Fruit fly (Drosophila melanogaster): ENCODE data around the gene Ibf2.
A peak's percentile ranks its signal among the peaks of the same experiment; 100 is the strongest.

Gene Ibf2

dm6 chr3R:9229996-9230601 is 28.2 kb downstream of the Ibf2 start:
- peak; percentile 48 for TF ChIP-seq Pif1B (GFP tag; optimal IDR thresholded peaks at IDR 0.05)
- no peak for TF ChIP-seq CG13204 (GFP tag; optimal IDR thresholded peaks at IDR 0.05)
- TF ChIP-seq Snoo (tag; optimal IDR thresholded peaks at IDR 0.05), result peak; percentile 42
- peak; percentile 57; the same call in 1 of the 2 replicates for TF ChIP-seq CG12605 (GFP tag; IDR thresholded peaks at IDR 0.05)
- TF ChIP-seq CG15710 (tag; optimal IDR thresholded peaks at IDR 0.05), result peak; percentile 38
- TF ChIP-seq fd96Ca (GFP tag; IDR thresholded peaks at IDR 0.05), result no peak; the same call in 2 of the 3 replicates
- peak; percentile 54 for TF ChIP-seq Pif1A (GFP tag; optimal IDR thresholded peaks at IDR 0.05)
- 0 out of 2 replicates have a peak, but pooled peaks have one; percentile 23 for TF ChIP-seq CG32121 (GFP tag; IDR thresholded peaks at IDR 0.05)
- peak; percentile 77 for TF ChIP-seq CG8159 (tag; optimal IDR thresholded peaks at IDR 0.05)
- TF ChIP-seq CG4496 (GFP tag; IDR thresholded peaks at IDR 0.05), result peak; percentile 58; the same call in 1 of the 3 replicates
- TF ChIP-seq CG8301 (tag; optimal IDR thresholded peaks at IDR 0.05), result peak; percentile 42
- TF ChIP-seq gl (tag; optimal IDR thresholded peaks at IDR 0.05), result no peak
- peak; percentile 12 for TF ChIP-seq D1 (tag; optimal IDR thresholded peaks at IDR 0.05)
- TF ChIP-seq rn (GFP tag; IDR thresholded peaks at IDR 0.05), result no peak
- TF ChIP-seq CG34367 (tag; optimal IDR thresholded peaks at IDR 0.05), result peak; percentile 57
- TF ChIP-seq CG17806 (tag; optimal IDR thresholded peaks at IDR 0.05), result peak; percentile 65
- TF ChIP-seq EcR (GFP tag; optimal IDR thresholded peaks at IDR 0.05), result no peak
- TF ChIP-seq CG14655 (GFP tag; optimal IDR thresholded peaks at IDR 0.05), result peak; percentile 54
- TF ChIP-seq CG9948 (tag; optimal IDR thresholded peaks at IDR 0.05), result peak; percentile 52

dm6 chr3R:9229075-9229835 is 29.0 kb downstream of the Ibf2 start:
- TF ChIP-seq fd96Ca (GFP tag; IDR thresholded peaks at IDR 0.05), result peak; percentile 89
- TF ChIP-seq CG13204 (GFP tag; optimal IDR thresholded peaks at IDR 0.05), result peak; percentile 98
- peak; percentile 98 for TF ChIP-seq CG4496 (GFP tag; IDR thresholded peaks at IDR 0.05)
- peak; percentile 99 for TF ChIP-seq CG8301 (tag; optimal IDR thresholded peaks at IDR 0.05)
- TF ChIP-seq CG32121 (GFP tag; IDR thresholded peaks at IDR 0.05), result peak; percentile 88
- TF ChIP-seq Pif1B (GFP tag; optimal IDR thresholded peaks at IDR 0.05), result peak; percentile 99
- TF ChIP-seq CG9948 (tag; optimal IDR thresholded peaks at IDR 0.05), result peak; percentile 100
- peak; percentile 100 for TF ChIP-seq CG17806 (tag; optimal IDR thresholded peaks at IDR 0.05)
- TF ChIP-seq Ets98B (GFP tag; IDR thresholded peaks at IDR 0.05), result peak; percentile 95
- peak; percentile 95 for TF ChIP-seq rn (GFP tag; IDR thresholded peaks at IDR 0.05)
- TF ChIP-seq CG8159 (tag; optimal IDR thresholded peaks at IDR 0.05), result peak; percentile 100
- TF ChIP-seq EcR (GFP tag; optimal IDR thresholded peaks at IDR 0.05), result peak; percentile 98
- TF ChIP-seq Snoo (tag; optimal IDR thresholded peaks at IDR 0.05), result peak; percentile 99
- TF ChIP-seq CG12605 (GFP tag; IDR thresholded peaks at IDR 0.05), result peak; percentile 97
- peak; percentile 75; the same call in 1 of the 2 replicates for TF ChIP-seq CG10348 (GFP tag; IDR thresholded peaks at IDR 0.05)
- TF ChIP-seq CG14655 (GFP tag; optimal IDR thresholded peaks at IDR 0.05), result peak; percentile 99
- TF ChIP-seq D1 (tag; optimal IDR thresholded peaks at IDR 0.05), result peak; percentile 99
- TF ChIP-seq CG15710 (tag; optimal IDR thresholded peaks at IDR 0.05), result peak; percentile 100
- peak; percentile 100 for TF ChIP-seq CG34367 (tag; optimal IDR thresholded peaks at IDR 0.05)
- TF ChIP-seq gl (tag; optimal IDR thresholded peaks at IDR 0.05), result peak; percentile 99
- peak; percentile 99 for TF ChIP-seq Pif1A (GFP tag; optimal IDR thresholded peaks at IDR 0.05)

DNA sequence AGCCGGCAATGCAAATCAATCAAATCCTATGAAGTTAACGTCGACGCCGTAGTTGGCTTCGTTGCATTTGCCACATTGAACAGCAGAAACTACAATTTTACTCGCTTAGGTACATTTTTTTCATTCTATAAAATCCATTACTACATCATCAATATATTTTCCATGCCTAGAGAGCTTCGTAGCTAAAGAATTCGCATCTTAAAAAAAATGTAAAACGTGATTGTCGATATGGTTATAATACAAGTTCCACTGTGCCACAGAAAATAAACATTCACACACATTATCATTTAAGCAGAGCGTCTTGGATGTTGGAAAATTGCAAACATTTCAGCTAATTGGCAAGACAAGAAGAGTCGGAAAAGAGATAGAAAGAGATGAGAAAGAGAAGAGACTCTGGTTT is 30.4 kb downstream of the Ibf2 start:
- TF ChIP-seq CG8159 (tag; optimal IDR thresholded peaks at IDR 0.05) (no peak), CG14655 (GFP tag; optimal IDR thresholded peaks at IDR 0.05) (peak; percentile 51), fd96Ca (GFP tag; IDR thresholded peaks at IDR 0.05) (peak; percentile 39; the same call in 1 of the 3 replicates), CG32121 (GFP tag; IDR thresholded peaks at IDR 0.05) (0 out of 2 replicates have a peak, but pooled peaks have one; percentile 34), D1 (tag; optimal IDR thresholded peaks at IDR 0.05) (no peak), CG4496 (GFP tag; IDR thresholded peaks at IDR 0.05) (peak; percentile 77), CG17806 (tag; optimal IDR thresholded peaks at IDR 0.05) (no peak), CG8301 (tag; optimal IDR thresholded peaks at IDR 0.05) (peak; percentile 69), CG9948 (tag; optimal IDR thresholded peaks at IDR 0.05) (no peak), Ets98B (GFP tag; IDR thresholded peaks at IDR 0.05) (peak; percentile 34; the same call in 1 of the 2 replicates)

- peak; percentile 91 for TF ChIP-seq CG12605 (GFP tag; IDR thresholded peaks at IDR 0.05)
- peak; percentile 51 for TF ChIP-seq gl (tag; optimal IDR thresholded peaks at IDR 0.05)
- TF ChIP-seq CG32121 (GFP tag; IDR thresholded peaks at IDR 0.05), result peak; percentile 95
- peak; percentile 84 for TF ChIP-seq CG9948 (tag; optimal IDR thresholded peaks at IDR 0.05)
- TF ChIP-seq D1 (tag; optimal IDR thresholded peaks at IDR 0.05), result peak; percentile 53
- TF ChIP-seq CG34367 (tag; optimal IDR thresholded peaks at IDR 0.05), result peak; percentile 76
- peak; percentile 94 for TF ChIP-seq Ets98B (GFP tag; IDR thresholded peaks at IDR 0.05)
- peak; percentile 82 for TF ChIP-seq Pif1A (GFP tag; optimal IDR thresholded peaks at IDR 0.05)
- TF ChIP-seq CG8159 (tag; optimal IDR thresholded peaks at IDR 0.05), result peak; percentile 87
- peak; percentile 91 for TF ChIP-seq CG14655 (GFP tag; optimal IDR thresholded peaks at IDR 0.05)
- peak; percentile 84 for TF ChIP-seq rn (GFP tag; IDR thresholded peaks at IDR 0.05)
- TF ChIP-seq Pif1B (GFP tag; optimal IDR thresholded peaks at IDR 0.05), result peak; percentile 81
- TF ChIP-seq EcR (GFP tag; optimal IDR thresholded peaks at IDR 0.05), result no peak
- TF ChIP-seq fd96Ca (GFP tag; IDR thresholded peaks at IDR 0.05), result peak; percentile 88
- peak; percentile 82 for TF ChIP-seq CG15710 (tag; optimal IDR thresholded peaks at IDR 0.05)
- peak; percentile 94 for TF ChIP-seq CG4496 (GFP tag; IDR thresholded peaks at IDR 0.05)
- TF ChIP-seq CG13204 (GFP tag; optimal IDR thresholded peaks at IDR 0.05), result no peak
- TF ChIP-seq Snoo (tag; optimal IDR thresholded peaks at IDR 0.05), result peak; percentile 80
- peak; percentile 88 for TF ChIP-seq CG10348 (GFP tag; IDR thresholded peaks at IDR 0.05)
- TF ChIP-seq CG8301 (tag; optimal IDR thresholded peaks at IDR 0.05), result peak; percentile 83
- TF ChIP-seq CG17806 (tag; optimal IDR thresholded peaks at IDR 0.05), result peak; percentile 88
These were observed 31.0 kb downstream of the Ibf2 start for dm6 chr3R:9227330-9227729.

All from whole organism, pupa.